Fruit fly (Drosophila melanogaster) whole organism, wandering third instar larva: Measurements from ENCODE around the gene Rbp.

Source experiments
- CG32264 ChIP-seq: fragments of 200-800 bp; sonication (Bioruptor generic); optimal IDR thresholded peaks from 2 replicates; lab custom pipeline; 2016; ENCODE audit warnings: missing biosample characterization, missing genetic modification characterization
- CG9705 ChIP-seq: fragments of 200-800 bp; sonication (Bioruptor generic); optimal IDR thresholded peaks from 2 replicates; lab custom pipeline; 2018; ENCODE audit warnings: missing biosample characterization, mild to moderate bottlenecking, missing genetic modification characterization
- CrebA ChIP-seq: fragments of 200-800 bp; sonication (Bioruptor generic); optimal IDR thresholded peaks from 2 replicates; lab custom pipeline; 2016; ENCODE audit warnings: missing biosample characterization, mild to moderate bottlenecking, missing genetic modification characterization, borderline replicate concordance
- Dfd ChIP-seq: fragments of >200 bp; optimal IDR thresholded peaks from 2 replicates; lab custom pipeline; 2017; ENCODE audit warnings: missing biosample characterization, missing genetic modification characterization
- Dif ChIP-seq: fragments of 200-275, 200-300 bp; sonication (Bioruptor generic); optimal IDR thresholded peaks from 2 replicates; lab custom pipeline; 2018; ENCODE audit warnings: missing biosample characterization, missing genetic modification characterization; ENCODE audit not compliant: partially characterized antibody
- GATAd ChIP-seq: sonication (Bioruptor generic); optimal IDR thresholded peaks from 2 replicates; lab custom pipeline; 2016; ENCODE audit warnings: missing biosample characterization, missing genetic modification characterization
- HLH106 ChIP-seq: fragments of 200-800 bp; optimal IDR thresholded peaks from 3 replicates; lab custom pipeline; 2019; ENCODE audit warnings: missing biosample characterization, mild to moderate bottlenecking, missing genetic modification characterization, moderate library complexity
- Hnf4 ChIP-seq: fragments of 200-800 bp; sonication (Bioruptor generic); optimal IDR thresholded peaks from 2 replicates; lab custom pipeline; 2016; ENCODE audit warnings: missing biosample characterization, mild to moderate bottlenecking, missing genetic modification characterization
- Hr78 ChIP-seq: fragments of >200 bp; optimal IDR thresholded peaks from 2 replicates; lab custom pipeline; 2017; ENCODE audit warnings: missing biosample characterization, missing genetic modification characterization
- Hr83 ChIP-seq: fragments of 200-300 bp; sonication (Bioruptor generic); optimal IDR thresholded peaks from 2 replicates; lab custom pipeline; 2016; ENCODE audit warnings: missing biosample characterization, mild to moderate bottlenecking, missing genetic modification characterization, moderate library complexity; ENCODE audit not compliant: poor library complexity, severe bottlenecking
- Jra ChIP-seq: sonication (Bioruptor generic); optimal IDR thresholded peaks from 2 replicates; lab custom pipeline; 2016; ENCODE audit warnings: missing biosample characterization, missing genetic modification characterization
- Mio ChIP-seq: sonication (Bioruptor generic); optimal IDR thresholded peaks from 2 replicates; lab custom pipeline; 2016; ENCODE audit warnings: missing biosample characterization, missing genetic modification characterization
- N ChIP-seq: fragments of >200 bp; optimal IDR thresholded peaks from 2 replicates; lab custom pipeline; 2018; ENCODE audit warnings: missing biosample characterization, missing external identifiers, missing genetic modification characterization
- OdsH ChIP-seq: fragments of 200-800 bp; sonication (Bioruptor generic); optimal IDR thresholded peaks from 2 replicates; lab custom pipeline; 2016; ENCODE audit warnings: missing biosample characterization, mild to moderate bottlenecking, missing genetic modification characterization
- Rel ChIP-seq, 2 experiments: fragments of 200-800 bp; sonication (Bioruptor generic) in 1 of 2; optimal IDR thresholded peaks; 2 replicates in 1 of 2; 3 replicates in 1 of 2; lab custom pipeline; 2016 to 2019; ENCODE audit warnings: mild to moderate bottlenecking in 2 of 2, missing biosample characterization in 2 of 2, missing genetic modification characterization in 2 of 2, moderate library complexity in 1 of 2
- Sp1 ChIP-seq: fragments of 200-800 bp; sonication (Bioruptor generic); optimal IDR thresholded peaks from 3 replicates; lab custom pipeline; 2019; ENCODE audit warnings: missing biosample characterization, mild to moderate bottlenecking, missing genetic modification characterization, moderate library complexity
- Vsx2 ChIP-seq: fragments of 200-300, 225-300 bp; sonication (Bioruptor generic); optimal IDR thresholded peaks from 2 replicates; lab custom pipeline; 2018; ENCODE audit warnings: missing biosample characterization, missing genetic modification characterization; ENCODE audit not compliant: partially characterized antibody
- br ChIP-seq: fragments of 200-800 bp; sonication (Bioruptor generic); optimal IDR thresholded peaks from 2 replicates; lab custom pipeline; 2016; ENCODE audit warnings: missing biosample characterization, missing genetic modification characterization
- brk ChIP-seq: fragments of 200-800 bp; sonication (Bioruptor generic); optimal IDR thresholded peaks from 2 replicates; lab custom pipeline; 2016; ENCODE audit warnings: missing biosample characterization, mild to moderate bottlenecking, missing genetic modification characterization
- dl ChIP-seq, 2 experiments: fragments of 175-275, 200-275 bp in 1 of 2; fragments of 200-275 bp in 1 of 2; sonication (Bioruptor generic); optimal IDR thresholded peaks; lab custom pipeline; 2018; ENCODE audit warnings: mild to moderate bottlenecking in 2 of 2, missing biosample characterization in 2 of 2, missing genetic modification characterization in 2 of 2, moderate library complexity in 2 of 2; ENCODE audit not compliant: partially characterized antibody in 2 of 2, insufficient read depth in 1 of 2
- dmrt93B ChIP-seq: fragments of 200-800 bp; sonication (Bioruptor generic); optimal IDR thresholded peaks from 2 replicates; lab custom pipeline; 2018; ENCODE audit warnings: missing biosample characterization, mild to moderate bottlenecking, missing genetic modification characterization
- dsf ChIP-seq: sonication (Bioruptor generic); optimal IDR thresholded peaks from 2 replicates; lab custom pipeline; 2016; ENCODE audit warnings: missing biosample characterization, missing genetic modification characterization, borderline replicate concordance
- ey ChIP-seq: fragments of 200-800 bp; sonication (Bioruptor generic); optimal IDR thresholded peaks from 2 replicates; lab custom pipeline; 2016; ENCODE audit warnings: missing biosample characterization, missing genetic modification characterization
- foxo ChIP-seq, 2 experiments: fragments of 200-800 bp; sonication (Bioruptor generic); optimal IDR thresholded peaks; 2 replicates in 1 of 2; 3 replicates in 1 of 2; lab custom pipeline; 2016 to 2017; ENCODE audit warnings: missing biosample characterization in 2 of 2, missing genetic modification characterization in 2 of 2
- fru ChIP-seq: fragments of 200-800 bp; sonication (Bioruptor generic); optimal IDR thresholded peaks from 3 replicates; lab custom pipeline; 2016; ENCODE audit warnings: missing biosample characterization, mild to moderate bottlenecking, missing genetic modification characterization
- h ChIP-seq: fragments of 200-800 bp; sonication (Bioruptor generic); optimal IDR thresholded peaks from 3 replicates; lab custom pipeline; 2016; ENCODE audit warnings: missing biosample characterization, mild to moderate bottlenecking, missing genetic modification characterization
- jim ChIP-seq: fragments of 175-275, 200-325 bp; sonication (Bioruptor generic); optimal IDR thresholded peaks from 2 replicates; lab custom pipeline; 2016; ENCODE audit warnings: missing biosample characterization, mild to moderate bottlenecking, missing genetic modification characterization
- lola ChIP-seq: fragments of >200 bp; optimal IDR thresholded peaks from 2 replicates; lab custom pipeline; 2017; ENCODE audit warnings: missing biosample characterization, missing genetic modification characterization
- pan ChIP-seq: fragments of >200 bp; optimal IDR thresholded peaks from 2 replicates; lab custom pipeline; 2017
- psq ChIP-seq: fragments of 200-800 bp; sonication (Bioruptor generic); optimal IDR thresholded peaks from 3 replicates; lab custom pipeline; 2017; ENCODE audit warnings: missing biosample characterization, mild to moderate bottlenecking, missing genetic modification characterization, moderate library complexity
- rgr ChIP-seq: fragments of 200-800 bp; sonication (Bioruptor generic); optimal IDR thresholded peaks from 3 replicates; lab custom pipeline; 2016; ENCODE audit warnings: missing biosample characterization, mild to moderate bottlenecking, missing genetic modification characterization
- sage ChIP-seq: fragments of 200-800 bp; sonication (Bioruptor generic); optimal IDR thresholded peaks from 2 replicates; lab custom pipeline; 2016; ENCODE audit warnings: missing biosample characterization, mild to moderate bottlenecking, missing genetic modification characterization
- sv ChIP-seq: fragments of 200-800 bp; sonication (Bioruptor generic); optimal IDR thresholded peaks from 3 replicates; lab custom pipeline; 2016; ENCODE audit warnings: missing biosample characterization, missing genetic modification characterization
- tai ChIP-seq: sonication (Bioruptor generic); optimal IDR thresholded peaks from 2 replicates; lab custom pipeline; 2016; ENCODE audit warnings: missing biosample characterization, missing genetic modification characterization
- usp ChIP-seq: fragments of >200 bp; optimal IDR thresholded peaks from 2 replicates; lab custom pipeline; 2017; ENCODE audit warnings: missing biosample characterization, missing genetic modification characterization
- woc ChIP-seq: sonication (Bioruptor generic); optimal IDR thresholded peaks from 2 replicates; lab custom pipeline; 2016; ENCODE audit warnings: missing biosample characterization, mild to moderate bottlenecking, missing genetic modification characterization

Rbp gene

DNA sequence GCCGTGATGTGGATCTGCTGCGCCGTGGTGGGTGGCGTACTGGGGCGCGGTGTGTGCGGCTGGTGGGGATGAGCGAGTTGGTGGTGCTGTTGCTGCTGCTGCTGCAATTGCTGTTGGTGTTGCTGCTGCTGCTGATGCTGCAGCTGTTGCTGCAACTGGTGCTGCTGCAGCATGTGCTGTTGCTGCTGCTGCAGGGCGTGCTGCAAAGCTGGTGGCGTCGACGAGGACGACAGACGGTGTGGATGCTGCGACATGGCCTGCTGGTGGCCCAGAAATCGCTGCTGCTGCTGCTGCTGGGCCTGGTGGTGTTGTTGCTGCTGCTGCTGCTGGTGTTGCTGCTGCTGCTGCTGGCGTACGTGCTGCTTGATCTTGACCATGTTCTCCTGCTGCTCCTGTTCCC is 49.8 kb downstream of the Rbp start:
- TF ChIP-seq Dfd (GFP tag; lab: Kevin White, UChicago) (peak; percentile 98), pan (lab: Kevin White, UChicago) (no peak)

DNA sequence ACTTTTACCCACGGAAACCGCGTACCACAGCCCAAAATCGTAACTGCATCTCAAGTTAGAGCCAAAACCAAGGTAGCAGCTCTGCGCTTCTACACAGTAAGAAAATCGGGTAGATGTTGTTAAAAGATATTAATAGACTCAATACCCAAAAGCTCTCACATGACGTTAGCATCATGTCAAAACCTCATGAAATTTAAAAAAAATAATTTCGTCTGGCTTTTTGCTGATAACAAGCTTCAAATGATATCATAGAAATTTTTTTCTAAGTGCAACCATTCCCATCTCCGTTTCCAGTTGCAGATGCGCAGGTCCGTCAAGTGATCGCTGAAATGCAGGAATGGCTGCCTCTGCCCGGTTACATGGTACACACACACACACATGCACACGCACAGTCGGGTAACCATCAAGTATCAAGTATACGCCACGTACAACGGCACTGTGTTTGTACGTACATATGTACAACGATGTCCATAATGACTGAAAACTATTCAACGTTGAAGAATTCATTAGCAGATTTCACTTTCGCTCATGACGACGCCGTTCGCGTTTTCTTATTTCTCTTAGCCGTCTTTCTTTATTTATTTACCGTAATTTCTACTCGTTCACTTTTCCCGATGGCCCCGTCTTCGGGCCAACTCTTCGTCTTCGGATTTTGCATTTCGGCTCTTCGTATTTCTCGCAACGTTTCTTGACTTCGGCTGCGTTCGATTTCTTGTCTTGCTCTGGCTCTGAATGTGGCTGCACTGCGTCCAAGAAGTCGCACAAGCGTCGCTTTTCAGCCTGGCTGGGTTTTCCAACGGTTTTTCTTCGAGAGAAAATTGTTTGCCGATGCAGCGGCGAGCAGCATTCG is 51.4 kb downstream of the Rbp start:
- no peak for TF ChIP-seq h (GFP tag; lab: Kevin White, UChicago)
- TF ChIP-seq sv (GFP tag; lab: Kevin White, UChicago) = no peak
- TF ChIP-seq rgr (GFP tag; lab: Kevin White, UChicago) = no peak
- no peak for TF ChIP-seq sage
- TF ChIP-seq dl (GFP tag; optimal IDR thresholded peaks at IDR 0.05; lab: Kevin White, UChicago; ENCODE audit: insufficient read depth in 1 of 2, partially characterized antibody in 2 of 2) = no peak
- no peak for TF ChIP-seq Rel (GFP tag; optimal IDR thresholded peaks at IDR 0.05; lab: Kevin White, UChicago)
- TF ChIP-seq Rel (tag; optimal IDR thresholded peaks at IDR 0.05; lab: Kevin White, UChicago) = no peak
- TF ChIP-seq OdsH (GFP tag; lab: Kevin White, UChicago) = no peak
- no peak for TF ChIP-seq dmrt93B (GFP tag; lab: Kevin White, UChicago)
- TF ChIP-seq Hnf4 (GFP tag; lab: Kevin White, UChicago) = no peak
- TF ChIP-seq GATAd (GFP tag; lab: Kevin White, UChicago) = no peak
- no peak for TF ChIP-seq tai
- no peak for TF ChIP-seq Mio (GFP tag; lab: Kevin White, UChicago)
- TF ChIP-seq Dfd (GFP tag; lab: Kevin White, UChicago) = no peak
- no peak for TF ChIP-seq Hr78 (GFP tag; lab: Kevin White, UChicago)
- TF ChIP-seq CG9705 (GFP tag; lab: Kevin White, UChicago) = no peak

DNA sequence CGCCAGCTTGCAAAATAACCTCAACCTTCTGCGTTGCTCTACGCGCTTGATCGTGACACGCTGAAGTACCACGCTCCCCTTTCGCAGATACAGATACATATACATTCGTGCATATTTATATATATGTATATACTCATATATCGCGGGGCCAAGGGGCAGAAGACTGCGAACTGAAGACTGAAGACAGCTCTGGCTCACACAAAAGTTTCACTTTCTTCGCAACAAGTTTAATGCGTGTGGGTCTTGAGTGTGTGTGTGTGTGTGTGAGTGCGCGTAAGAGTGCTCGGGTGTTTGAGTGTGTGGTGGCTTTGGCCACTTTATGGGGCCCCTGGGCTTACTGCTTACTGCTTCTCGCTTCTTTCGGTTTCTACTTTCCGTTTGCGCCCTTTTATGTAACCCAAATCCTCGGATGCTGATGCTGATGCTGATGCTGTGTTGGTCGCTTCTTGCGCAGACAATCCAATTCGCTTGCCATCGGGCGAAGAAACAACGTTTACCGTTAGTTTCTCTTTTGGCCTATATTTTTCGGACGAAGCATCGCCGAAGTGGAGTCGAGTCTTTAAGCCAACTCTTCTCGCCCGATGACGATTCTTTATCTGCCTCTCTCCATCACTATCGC is 52.9 kb downstream of the Rbp start:
- peak; percentile 18 for TF ChIP-seq Vsx2 (GFP tag; lab: Kevin White, UChicago)
- no peak for TF ChIP-seq lola (GFP tag; lab: Kevin White, UChicago)
- peak; percentile 21 for TF ChIP-seq Dfd (GFP tag; lab: Kevin White, UChicago)
- no peak for TF ChIP-seq Mio (GFP tag; lab: Kevin White, UChicago)
- no peak for TF ChIP-seq woc
- no peak for TF ChIP-seq dl (GFP tag; optimal IDR thresholded peaks at IDR 0.05; lab: Kevin White, UChicago; ENCODE audit: insufficient read depth in 1 of 2, partially characterized antibody in 2 of 2)
- TF ChIP-seq jim = no peak
- no peak for TF ChIP-seq OdsH (GFP tag; lab: Kevin White, UChicago)
- TF ChIP-seq usp = no peak
- peak; percentile 24 for TF ChIP-seq Dif (GFP tag; lab: Kevin White, UChicago)

DNA sequence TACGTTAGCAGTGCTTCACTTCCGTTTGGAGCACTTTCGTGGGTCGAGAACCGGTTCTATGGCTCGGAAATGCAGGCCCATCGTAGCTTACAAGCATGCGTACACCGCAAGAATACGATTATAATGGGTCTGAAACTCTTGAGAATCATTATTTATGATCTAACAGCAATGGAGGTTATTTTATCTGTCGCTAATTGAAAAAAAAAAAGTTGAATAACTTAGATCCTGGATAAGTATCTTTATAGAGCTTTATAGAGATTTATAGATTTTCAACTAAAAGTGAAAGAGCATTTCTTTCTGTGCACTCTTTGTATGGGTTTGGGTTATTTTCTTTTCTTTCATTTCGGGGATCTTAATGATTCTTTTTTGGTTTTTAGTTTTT is 53.4 kb downstream of the Rbp start:
- TF ChIP-seq Mio (GFP tag; lab: Kevin White, UChicago) (no peak), Hr83 (GFP tag; lab: Kevin White, UChicago) (no peak), woc (peak; percentile 81), sage (peak; percentile 20), Dif (GFP tag; lab: Kevin White, UChicago) (no peak), Vsx2 (GFP tag; lab: Kevin White, UChicago) (no peak), rgr (GFP tag; lab: Kevin White, UChicago) (peak; percentile 89), pan (lab: Kevin White, UChicago) (no peak), dsf (GFP tag; lab: Kevin White, UChicago) (peak; percentile 6), Hnf4 (GFP tag; lab: Kevin White, UChicago) (peak; percentile 83), CG9705 (GFP tag; lab: Kevin White, UChicago) (peak; percentile 31), jim (no peak), brk (GFP tag; lab: Kevin White, UChicago) (peak; percentile 87), fru (GFP tag; lab: Kevin White, UChicago) (peak; percentile 92), ey (GFP tag; lab: Kevin White, UChicago) (peak; percentile 89), CrebA (GFP tag; lab: Kevin White, UChicago) (peak; percentile 20), br (peak; percentile 87), h (GFP tag; lab: Kevin White, UChicago) (peak; percentile 89), Jra (GFP tag; lab: Kevin White, UChicago) (peak; percentile 68), OdsH (GFP tag; lab: Kevin White, UChicago) (peak; percentile 91), dl (GFP tag; optimal IDR thresholded peaks at IDR 0.05; lab: Kevin White, UChicago; ENCODE audit: insufficient read depth in 1 of 2, partially characterized antibody in 2 of 2) (no peak), Hr78 (GFP tag; lab: Kevin White, UChicago) (no peak), Sp1 (GFP tag; lab: Kevin White, UChicago) (peak; percentile 89), foxo (GFP tag; optimal IDR thresholded peaks at IDR 0.05; lab: Kevin White, UChicago) (peak in 1 of 2 experiments; percentile 89), usp (no peak), N (GFP tag; lab: Kevin White, UChicago) (no peak), tai (peak; percentile 61), dmrt93B (GFP tag; lab: Kevin White, UChicago) (peak; percentile 57), Rel (GFP tag; optimal IDR thresholded peaks at IDR 0.05; lab: Kevin White, UChicago) (no peak), Rel (tag; optimal IDR thresholded peaks at IDR 0.05; lab: Kevin White, UChicago) (peak; percentile 29), psq (peak; percentile 86), GATAd (GFP tag; lab: Kevin White, UChicago) (no peak), CG32264 (peak; percentile 50), HLH106 (peak; percentile 83)
